Worm (Caenorhabditis elegans) whole organism, late embryonic: ENCODE data around the gene chil-14.

ENCODE experiments used
- C08G9.2 ChIP-seq: sonication (generic microtip); optimal IDR thresholded peaks from 2 replicates; lab custom pipeline; 2016; ENCODE audit warnings: mild to moderate bottlenecking, missing genetic modification characterization, moderate library complexity, missing compliant biosample characterization
- K02D7.2 ChIP-seq: sonication (generic microtip); optimal IDR thresholded peaks from 2 replicates; lab custom pipeline; 2017; ENCODE audit warnings: mild to moderate bottlenecking, missing genetic modification characterization, missing compliant biosample characterization
- T23F11.4 ChIP-seq: fragments of 200-800 bp; sonication (Bioruptor generic); optimal IDR thresholded peaks from 2 replicates; lab custom pipeline; 2018; ENCODE audit warnings: mild to moderate bottlenecking, missing genetic modification characterization, missing compliant biosample characterization
- Y22D7AL.16 ChIP-seq: sonication (generic microtip); optimal IDR thresholded peaks from 2 replicates; lab custom pipeline; 2016; ENCODE audit warnings: missing genetic modification characterization, missing compliant biosample characterization
- ceh-19 ChIP-seq: fragments of 200-800 bp; sonication (Bioruptor generic); optimal IDR thresholded peaks from 2 replicates; lab custom pipeline; 2018; ENCODE audit warnings: mild to moderate bottlenecking, missing genetic modification characterization, missing compliant biosample characterization
- ceh-22 ChIP-seq: sonication (generic microtip); optimal IDR thresholded peaks from 2 replicates; lab custom pipeline; 2017; ENCODE audit warnings: missing biosample characterization, missing genetic modification characterization
- ceh-24 ChIP-seq: sonication (generic microtip); optimal IDR thresholded peaks from 2 replicates; lab custom pipeline; 2016; ENCODE audit warnings: mild to moderate bottlenecking, missing genetic modification characterization, missing compliant biosample characterization
- ceh-30 ChIP-seq: fragments of 150-350 bp; optimal IDR thresholded peaks from 2 replicates; lab custom pipeline; 2014; ENCODE audit warnings: missing biosample characterization, missing genetic modification characterization
- ceh-48 ChIP-seq: sonication (generic microtip); optimal IDR thresholded peaks from 2 replicates; lab custom pipeline; 2016; ENCODE audit warnings: missing genetic modification characterization, inconsistent platforms, missing compliant biosample characterization
- che-1 ChIP-seq: sonication (generic microtip); optimal IDR thresholded peaks from 2 replicates; lab custom pipeline; 2016; ENCODE audit warnings: mild to moderate bottlenecking, missing genetic modification characterization, missing compliant biosample characterization
- elt-2 ChIP-seq: sonication (generic microtip); optimal IDR thresholded peaks from 2 replicates; lab custom pipeline; 2016; ENCODE audit warnings: missing genetic modification reagents, missing genetic modification characterization, missing compliant biosample characterization
- elt-4 ChIP-seq: sonication (generic microtip); optimal IDR thresholded peaks from 2 replicates; lab custom pipeline; 2016; ENCODE audit warnings: missing genetic modification characterization, missing compliant biosample characterization
- ets-4 ChIP-seq: sonication (generic microtip); optimal IDR thresholded peaks from 2 replicates; lab custom pipeline; 2016; ENCODE audit warnings: missing genetic modification characterization, missing compliant biosample characterization
- fax-1 ChIP-seq: sonication (generic microtip); optimal IDR thresholded peaks from 2 replicates; lab custom pipeline; 2016; ENCODE audit warnings: missing genotype, missing genetic modification characterization, missing compliant biosample characterization
- fkh-10 ChIP-seq: fragments of 150-350 bp; optimal IDR thresholded peaks from 2 replicates; lab custom pipeline; 2014; ENCODE audit warnings: missing biosample characterization, missing genetic modification reagents, missing genetic modification characterization
- gmeb-2 ChIP-seq: sonication (generic microtip); optimal IDR thresholded peaks from 2 replicates; lab custom pipeline; 2016; ENCODE audit warnings: missing genetic modification characterization, inconsistent platforms, missing compliant biosample characterization
- hlh-30 ChIP-seq: sonication (generic microtip); optimal IDR thresholded peaks from 2 replicates; lab custom pipeline; 2017; ENCODE audit warnings: antibody characterized with exemption, missing genetic modification characterization, missing compliant biosample characterization; ENCODE audit not compliant: insufficient read depth
- hlh-6 ChIP-seq: sonication (generic microtip); optimal IDR thresholded peaks from 2 replicates; lab custom pipeline; 2016; ENCODE audit warnings: missing genotype, missing genetic modification characterization, missing compliant biosample characterization
- lim-6 ChIP-seq: sonication (generic microtip); optimal IDR thresholded peaks from 2 replicates; lab custom pipeline; 2016; ENCODE audit warnings: missing genetic modification characterization, missing compliant biosample characterization
- lin-11 ChIP-seq: fragments of 200-800 bp; sonication (Bioruptor generic); optimal IDR thresholded peaks from 2 replicates; lab custom pipeline; 2018; ENCODE audit warnings: mild to moderate bottlenecking, missing genetic modification characterization, missing compliant biosample characterization
- madf-2 ChIP-seq: sonication (generic microtip); optimal IDR thresholded peaks from 2 replicates; lab custom pipeline; 2017; ENCODE audit warnings: missing genetic modification characterization, missing compliant biosample characterization
- mec-3 ChIP-seq: sonication (generic microtip); optimal IDR thresholded peaks from 2 replicates; lab custom pipeline; 2016; ENCODE audit warnings: borderline replicate concordance, missing genetic modification characterization, missing compliant biosample characterization
- nfya-1 ChIP-seq: sonication (generic microtip); optimal IDR thresholded peaks from 2 replicates; lab custom pipeline; 2017; ENCODE audit warnings: missing genetic modification characterization, mild to moderate bottlenecking, missing compliant biosample characterization, antibody characterized with exemption, moderate library complexity
- npax-4 ChIP-seq: sonication (generic microtip); optimal IDR thresholded peaks from 2 replicates; lab custom pipeline; 2016; ENCODE audit warnings: missing genetic modification characterization, missing compliant biosample characterization
- odd-2 ChIP-seq: sonication (generic microtip); optimal IDR thresholded peaks from 2 replicates; lab custom pipeline; 2017; ENCODE audit warnings: antibody characterized with exemption, mild to moderate bottlenecking, missing genetic modification characterization, missing compliant biosample characterization
- pag-3 ChIP-seq: sonication (generic microtip); optimal IDR thresholded peaks from 2 replicates; lab custom pipeline; 2016; ENCODE audit warnings: missing compliant biosample characterization, missing genetic modification characterization, borderline replicate concordance
- pat-9 ChIP-seq: fragments of 200-800 bp; sonication (Bioruptor generic); optimal IDR thresholded peaks from 2 replicates; lab custom pipeline; 2018; ENCODE audit warnings: mild to moderate bottlenecking, missing genetic modification characterization, moderate library complexity, missing compliant biosample characterization
- pax-1 ChIP-seq: fragments of 150-350 bp; optimal IDR thresholded peaks from 2 replicates; lab custom pipeline; 2014; ENCODE audit warnings: missing biosample characterization, missing genetic modification characterization
- pha-2 ChIP-seq: sonication (generic microtip); optimal IDR thresholded peaks from 2 replicates; lab custom pipeline; 2017; ENCODE audit warnings: mild to moderate bottlenecking, missing genetic modification characterization, missing compliant biosample characterization
- pqm-1 ChIP-seq: sonication (generic microtip); optimal IDR thresholded peaks from 2 replicates; lab custom pipeline; 2016; ENCODE audit warnings: missing genetic modification characterization, missing compliant biosample characterization
- pros-1 ChIP-seq: fragments of 150-350 bp; optimal IDR thresholded peaks from 2 replicates; lab custom pipeline; 2014; ENCODE audit warnings: missing biosample characterization, missing genetic modification reagents, missing genetic modification characterization
- rnt-1 ChIP-seq: sonication (generic microtip); optimal IDR thresholded peaks from 2 replicates; lab custom pipeline; 2016; ENCODE audit warnings: missing genetic modification characterization, missing compliant biosample characterization
- sox-4 ChIP-seq: sonication (generic microtip); optimal IDR thresholded peaks from 2 replicates; lab custom pipeline; 2017; ENCODE audit warnings: mild to moderate bottlenecking, missing genetic modification characterization, inconsistent platforms, missing compliant biosample characterization
- tbx-2 ChIP-seq: sonication (generic microtip); optimal IDR thresholded peaks from 2 replicates; lab custom pipeline; 2016; ENCODE audit warnings: missing genetic modification characterization, missing compliant biosample characterization
- tbx-7 ChIP-seq: sonication (generic microtip); optimal IDR thresholded peaks from 2 replicates; lab custom pipeline; 2016; ENCODE audit warnings: missing genotype, missing genetic modification characterization, missing compliant biosample characterization
- ttx-3 ChIP-seq: sonication (generic microtip); optimal IDR thresholded peaks from 2 replicates; lab custom pipeline; 2016; ENCODE audit warnings: missing genetic modification reagents, missing genetic modification characterization, missing compliant biosample characterization
- unc-42 ChIP-seq: sonication (generic microtip); optimal IDR thresholded peaks from 2 replicates; lab custom pipeline; 2016; ENCODE audit warnings: missing genotype, missing genetic modification characterization, missing compliant biosample characterization
- unc-55 ChIP-seq: sonication (generic microtip); optimal IDR thresholded peaks from 2 replicates; lab custom pipeline; 2017; ENCODE audit warnings: missing biosample characterization, missing genetic modification reagents, missing genetic modification characterization

Gene chil-14

ce11 chrV:1456614-1457013, 1.8 kb downstream of the chil-14 start:
- TF ChIP-seq ttx-3 (tag; lab: Kevin White, UChicago), result no peak
- TF ChIP-seq rnt-1 (tag; lab: Kevin White, UChicago), result no peak
- TF ChIP-seq odd-2 (tag; lab: Kevin White, UChicago), result no peak
- TF ChIP-seq C08G9.2 (tag; lab: Kevin White, UChicago), result no peak
- TF ChIP-seq tbx-2 (tag; lab: Kevin White, UChicago), result no peak
- TF ChIP-seq T23F11.4 (GFP tag; lab: Kevin White, UChicago), result no peak
- TF ChIP-seq fax-1 (tag; lab: Kevin White, UChicago), result no peak
- no peak for TF ChIP-seq pag-3 (tag; lab: Kevin White, UChicago)
- no peak for TF ChIP-seq ceh-22 (tag; lab: Kevin White, UChicago)
- no peak for TF ChIP-seq lin-11 (tag; lab: Kevin White, UChicago)
- TF ChIP-seq pqm-1 (tag; lab: Kevin White, UChicago), result no peak
- no peak for TF ChIP-seq hlh-6
- no peak for TF ChIP-seq che-1 (tag; lab: Kevin White, UChicago)
- TF ChIP-seq unc-42 (tag; lab: Kevin White, UChicago), result no peak
- TF ChIP-seq K02D7.2 (tag; lab: Kevin White, UChicago), result no peak
- no peak for TF ChIP-seq madf-2 (tag; lab: Kevin White, UChicago)
- no peak for TF ChIP-seq npax-4 (tag; lab: Kevin White, UChicago)
- no peak for TF ChIP-seq Y22D7AL.16 (tag; lab: Kevin White, UChicago)
- no peak for TF ChIP-seq pax-1 (tag; lab: Kevin White, UChicago)

ce11 chrV:1459374-1459926, 4.6 kb downstream of the chil-14 start:
- peak; percentile 68 for TF ChIP-seq elt-2
- TF ChIP-seq ets-4 (tag; lab: Kevin White, UChicago), result no peak

ce11 chrV:1460069-1460468, 5.2 kb downstream of the chil-14 start, which contains the start of gene hacd-1:
Gene hacd-1 (plus strand): TSS chrV:1460369.
- TF ChIP-seq gmeb-2 (tag; lab: Kevin White, UChicago), result no peak
- TF ChIP-seq pros-1 (tag; lab: Kevin White, UChicago), result no peak
- no peak for TF ChIP-seq nfya-1 (tag; lab: Kevin White, UChicago)
- no peak for TF ChIP-seq Y22D7AL.16 (tag; lab: Kevin White, UChicago)
- TF ChIP-seq fkh-10 (GFP tag; lab: Kevin White, UChicago), result no peak
- no peak for TF ChIP-seq pax-1 (tag; lab: Kevin White, UChicago)
- no peak for TF ChIP-seq rnt-1 (tag; lab: Kevin White, UChicago)
- no peak for TF ChIP-seq sox-4
- no peak for TF ChIP-seq ceh-48
- TF ChIP-seq pat-9 (tag; lab: Kevin White, UChicago), result no peak
- TF ChIP-seq lim-6 (tag; lab: Kevin White, UChicago), result no peak
- no peak for TF ChIP-seq unc-42 (tag; lab: Kevin White, UChicago)
- TF ChIP-seq, all 69 proteins: peak for 0

- TF ChIP-seq ceh-19 (GFP tag; lab: Kevin White, UChicago) (no peak), elt-2 (peak; percentile 27)
Measured at ce11 chrV:1464543-1465040, 9.7 kb downstream of the chil-14 start, which contains the start of the genes fpn-1.2 and pqn-54. Gene fpn-1.2 (minus strand): TSS chrV:1464699. Gene pqn-54 (plus strand): TSS chrV:1464990.

- TF ChIP-seq sox-4 (no peak), elt-4 (tag; lab: Kevin White, UChicago) (peak; percentile 48)
Measured at ce11 chrV:1465932-1466331, 11.1 kb downstream of the chil-14 start.

ce11 chrV:1466949-1467348, 12.1 kb downstream of the chil-14 start:
- TF ChIP-seq pha-2 (tag; lab: Kevin White, UChicago) (no peak), pqm-1 (tag; lab: Kevin White, UChicago) (no peak), tbx-7 (tag; lab: Kevin White, UChicago) (no peak), C08G9.2 (tag; lab: Kevin White, UChicago) (no peak), ceh-30 (tag; lab: Kevin White, UChicago) (no peak), ceh-48 (peak; percentile 66), mec-3 (tag; lab: Kevin White, UChicago) (no peak), odd-2 (tag; lab: Kevin White, UChicago) (no peak), npax-4 (tag; lab: Kevin White, UChicago) (no peak), ceh-24 (no peak), unc-55 (GFP tag; lab: Kevin White, UChicago) (peak; percentile 17), hlh-30 (tag; lab: Kevin White, UChicago) (peak; percentile 90)
